Fruit fly (Drosophila melanogaster) whole organism, embryonic: ENCODE data around the gene SkpA.

Experiments used
- CG11696 ChIP-seq: fragments of 200-800 bp; sonication (Bioruptor generic); IDR thresholded peaks from 2 replicates; pipeline ENCODE4 v1.3.6; 2022; ENCODE audit warnings: missing biosample characterization, missing genetic modification characterization
- CG12769 ChIP-seq: fragments of 200-800 bp; sonication (Bioruptor generic); optimal IDR thresholded peaks from 2 replicates; lab custom pipeline; 2019; ENCODE audit warnings: missing biosample characterization, mild to moderate bottlenecking, missing genetic modification characterization, moderate library complexity
- CG13287 ChIP-seq: fragments of 200-800 bp; sonication (Bioruptor generic); IDR thresholded peaks from 2 replicates; pipeline ENCODE4 v1.3.6; 2022; ENCODE audit warnings: missing biosample characterization, missing genetic modification characterization; ENCODE audit not compliant: partially characterized antibody
- CG17912 ChIP-seq: fragments of 200-800 bp; sonication (Bioruptor generic); optimal IDR thresholded peaks from 2 replicates; lab custom pipeline; 2018; ENCODE audit warnings: missing biosample characterization, mild to moderate bottlenecking, missing genetic modification characterization
- CG2116 ChIP-seq: fragments of 200-800 bp; sonication (Bioruptor generic); optimal IDR thresholded peaks from 3 replicates; lab custom pipeline; 2018; ENCODE audit warnings: missing biosample characterization, mild to moderate bottlenecking, missing genetic modification characterization
- CG2120 ChIP-seq: fragments of 200-800 bp; sonication (Bioruptor generic); optimal IDR thresholded peaks from 3 replicates; lab custom pipeline; 2016; ENCODE audit warnings: missing biosample characterization, missing genetic modification characterization
- CG2199 ChIP-seq: fragments of 200-800 bp; sonication (Bioruptor generic); IDR thresholded peaks from 3 replicates; pipeline ENCODE4 v1.3.6; 2022; ENCODE audit warnings: missing biosample characterization, missing genetic modification characterization
- CG32532 ChIP-seq: fragments of 200-800 bp; sonication (Bioruptor generic); IDR thresholded peaks from 2 replicates; pipeline ENCODE4 v1.3.6; 2022; ENCODE audit warnings: missing biosample characterization, missing genetic modification characterization
- CG42726 ChIP-seq: fragments of 200-800 bp; sonication (Bioruptor generic); IDR thresholded peaks from 2 replicates; pipeline ENCODE4 v1.3.6; 2022; ENCODE audit warnings: missing biosample characterization, missing genetic modification characterization; ENCODE audit not compliant: partially characterized antibody
- CG4360 ChIP-seq: fragments of 200-800 bp; sonication (Bioruptor generic); IDR thresholded peaks from 2 replicates; pipeline ENCODE4 v1.3.6; 2022; ENCODE audit warnings: missing biosample characterization, missing genetic modification characterization
- CG6791 ChIP-seq: fragments of 200-800 bp; sonication (Bioruptor generic); IDR thresholded peaks from 3 replicates; pipeline ENCODE4 v1.3.6; 2022; ENCODE audit warnings: missing biosample characterization, missing genetic modification characterization; ENCODE audit not compliant: partially characterized antibody
- CG6854 ChIP-seq: fragments of 200-800 bp; sonication (Bioruptor generic); optimal IDR thresholded peaks from 3 replicates; lab custom pipeline; 2017; ENCODE audit warnings: missing biosample characterization, mild to moderate bottlenecking, missing genetic modification characterization
- CG7786 ChIP-seq: fragments of 200-800 bp; sonication (Bioruptor generic); optimal IDR thresholded peaks from 2 replicates; lab custom pipeline; 2016; ENCODE audit warnings: missing biosample characterization, missing genetic modification characterization
- CG7963 ChIP-seq: fragments of 200-800 bp; sonication (Bioruptor generic); IDR thresholded peaks from 3 replicates; pipeline ENCODE4 v1.3.6; 2022; ENCODE audit warnings: missing biosample characterization, missing genetic modification characterization; ENCODE audit not compliant: partially characterized antibody
- CG8290 ChIP-seq, 3 experiments: fragments of 200-800 bp; sonication (Bioruptor generic); optimal IDR thresholded peaks; 2 replicates each; lab custom pipeline; 2016 to 2019; ENCODE audit warnings: missing biosample characterization in 3 of 3, missing genetic modification characterization in 3 of 3, mild to moderate bottlenecking in 2 of 3, moderate library complexity in 1 of 3
- CG9932 ChIP-seq: fragments of 200-800 bp; sonication (Bioruptor generic); IDR thresholded peaks from 2 replicates; pipeline ENCODE4 v1.3.6; 2022; ENCODE audit warnings: missing biosample characterization, missing genetic modification characterization
- Doc3 ChIP-seq: fragments of 200-800 bp; sonication (Bioruptor generic); IDR thresholded peaks from 3 replicates; pipeline ENCODE4 v1.3.6; 2022; ENCODE audit warnings: missing biosample characterization, missing genetic modification characterization; ENCODE audit not compliant: partially characterized antibody
- Drgx ChIP-seq: fragments of 200-800 bp; sonication (Bioruptor generic); IDR thresholded peaks from 2 replicates; pipeline ENCODE4 v1.3.6; 2022; ENCODE audit warnings: missing biosample characterization, missing genetic modification characterization
- Ets97D ChIP-seq: fragments of 200-800 bp; sonication (Bioruptor generic); optimal IDR thresholded peaks from 3 replicates; lab custom pipeline; 2016; ENCODE audit warnings: missing biosample characterization, missing genetic modification characterization
- Fer3 ChIP-seq: fragments of 200-800 bp; sonication (Bioruptor generic); optimal IDR thresholded peaks from 2 replicates; lab custom pipeline; 2018; ENCODE audit warnings: missing biosample characterization, mild to moderate bottlenecking, missing genetic modification characterization, moderate library complexity
- GATAe ChIP-seq: fragments of 200-800 bp; sonication (Bioruptor generic); conservative IDR thresholded peaks from 2 replicates; pipeline ENCODE4 v1.3.6; 2022; ENCODE audit warnings: missing biosample characterization, missing genetic modification characterization
- Hmr ChIP-seq: fragments of 200-800 bp; sonication (Bioruptor generic); optimal IDR thresholded peaks from 3 replicates; lab custom pipeline; 2017; ENCODE audit warnings: mild to moderate bottlenecking, missing biosample characterization, missing genetic modification reagents, missing genetic modification characterization
- Rfx ChIP-seq: fragments of 200-800 bp; sonication (Bioruptor generic); IDR thresholded peaks from 2 replicates; pipeline ENCODE4 v1.3.6; 2022; ENCODE audit warnings: missing biosample characterization, missing genetic modification characterization
- Stat92E ChIP-seq, 3 experiments: fragments of >200 bp in 2 of 3; fragments of 200-800 bp in 1 of 3; sonication (Bioruptor generic) in 1 of 3; optimal IDR thresholded peaks; 2 replicates each; lab custom pipeline; 2017 to 2019; ENCODE audit warnings: missing biosample characterization in 3 of 3, missing genetic modification characterization in 3 of 3, mild to moderate bottlenecking in 1 of 3, moderate library complexity in 1 of 3
- ap ChIP-seq: fragments of 200-800 bp; sonication (Bioruptor generic); IDR thresholded peaks from 2 replicates; pipeline ENCODE4 v1.3.6; 2022; ENCODE audit warnings: missing biosample characterization, missing genetic modification characterization
- ato ChIP-seq: fragments of 200-800 bp; sonication (Bioruptor generic); IDR thresholded peaks from 2 replicates; pipeline ENCODE4 v1.3.6; 2022; ENCODE audit warnings: missing biosample characterization, missing genetic modification characterization; ENCODE audit not compliant: partially characterized antibody
- bbx ChIP-seq: fragments of 200-800 bp; sonication (Bioruptor generic); IDR thresholded peaks from 2 replicates; pipeline ENCODE4 v1.3.6; 2022; ENCODE audit warnings: missing biosample characterization, missing genetic modification characterization; ENCODE audit not compliant: partially characterized antibody
- chinmo ChIP-seq: fragments of 200-800 bp; sonication (Bioruptor generic); IDR thresholded peaks from 4 replicates; pipeline ENCODE4 v1.3.6; 2022; ENCODE audit warnings: missing biosample characterization, missing genetic modification characterization; ENCODE audit not compliant: partially characterized antibody
- chn ChIP-seq: fragments of 200-800 bp; sonication (Bioruptor generic); optimal IDR thresholded peaks from 2 replicates; lab custom pipeline; 2016; ENCODE audit warnings: missing biosample characterization, missing genetic modification characterization
- dpn ChIP-seq, 2 experiments: fragments of 200-800 bp; sonication (Bioruptor generic); optimal IDR thresholded peaks; 3 replicates each; lab custom pipeline; 2016; ENCODE audit warnings: missing biosample characterization in 2 of 2, missing genetic modification characterization in 2 of 2
- ems ChIP-seq: fragments of 200-800 bp; sonication (Bioruptor generic); optimal IDR thresholded peaks from 3 replicates; lab custom pipeline; 2016; ENCODE audit warnings: missing biosample characterization, missing genetic modification characterization
- gro ChIP-seq: fragments of 200-800 bp; sonication (Bioruptor generic); optimal IDR thresholded peaks from 2 replicates; lab custom pipeline; 2016; ENCODE audit warnings: missing biosample characterization, missing genetic modification characterization
- hb ChIP-seq: fragments of 200-800 bp; sonication (Bioruptor generic); IDR thresholded peaks from 3 replicates; pipeline ENCODE4 v1.3.6; 2022; ENCODE audit warnings: missing biosample characterization, missing genetic modification characterization; ENCODE audit not compliant: partially characterized antibody
- inv ChIP-seq: fragments of 200-800 bp; sonication (Bioruptor generic); IDR thresholded peaks from 2 replicates; pipeline ENCODE4 v1.3.6; 2022; ENCODE audit warnings: missing biosample characterization, missing genetic modification characterization; ENCODE audit not compliant: partially characterized antibody
- kah ChIP-seq: fragments of 200-800 bp; sonication (Bioruptor generic); optimal IDR thresholded peaks from 2 replicates; lab custom pipeline; 2018; ENCODE audit warnings: missing biosample characterization, mild to moderate bottlenecking, missing genetic modification characterization
- lilli ChIP-seq: fragments of 200-800 bp; sonication (Bioruptor generic); optimal IDR thresholded peaks from 3 replicates; lab custom pipeline; 2016; ENCODE audit warnings: missing biosample characterization, missing genetic modification characterization
- pzg ChIP-seq: fragments of 200-800 bp; sonication (Bioruptor generic); optimal IDR thresholded peaks from 3 replicates; lab custom pipeline; 2018; ENCODE audit warnings: missing biosample characterization, mild to moderate bottlenecking, missing genetic modification characterization, moderate library complexity
- salm ChIP-seq: fragments of 200-800 bp; sonication (Bioruptor generic); optimal IDR thresholded peaks from 2 replicates; lab custom pipeline; 2018; ENCODE audit warnings: missing biosample characterization, mild to moderate bottlenecking, missing genetic modification characterization
- scrt ChIP-seq: fragments of 200-800 bp; sonication (Bioruptor generic); optimal IDR thresholded peaks from 2 replicates; lab custom pipeline; 2018; ENCODE audit warnings: missing biosample characterization, mild to moderate bottlenecking, missing genetic modification characterization, moderate library complexity
- sens ChIP-seq: fragments of 200-800 bp; sonication (Bioruptor generic); peaks from one replicate; lab custom pipeline; 2016; ENCODE audit warnings: missing biosample characterization, missing genetic modification characterization
- shn ChIP-seq: fragments of 200-800 bp; sonication (Bioruptor generic); optimal IDR thresholded peaks from 3 replicates; lab custom pipeline; 2016; ENCODE audit warnings: missing biosample characterization, missing genetic modification characterization
- stc ChIP-seq: fragments of 200-800 bp; sonication (Bioruptor generic); IDR thresholded peaks from 2 replicates; pipeline ENCODE4 v1.3.6; 2022; ENCODE audit warnings: missing biosample characterization, missing genetic modification characterization
- tna ChIP-seq: fragments of 200-800 bp; sonication (Bioruptor generic); IDR thresholded peaks from 2 replicates; pipeline ENCODE4 v1.3.6; 2022; ENCODE audit warnings: missing biosample characterization, missing genetic modification characterization; ENCODE audit not compliant: partially characterized antibody
- twi ChIP-seq: fragments of 200-800 bp; optimal IDR thresholded peaks from 2 replicates; lab custom pipeline; 2019; ENCODE audit warnings: missing biosample characterization, mild to moderate bottlenecking, missing genetic modification characterization, moderate library complexity
- unc-4 ChIP-seq: fragments of 200-800 bp; sonication (Bioruptor generic); IDR thresholded peaks from 2 replicates; pipeline ENCODE4 v1.3.6; 2022; ENCODE audit warnings: missing biosample characterization, missing genetic modification characterization; ENCODE audit not compliant: partially characterized antibody
- vnd ChIP-seq: fragments of 200-800 bp; sonication (Bioruptor generic); IDR thresholded peaks from 3 replicates; pipeline ENCODE4 v1.3.6; 2022; ENCODE audit warnings: missing biosample characterization, missing genetic modification characterization; ENCODE audit not compliant: partially characterized antibody
- zen2 ChIP-seq: fragments of 200-800 bp; sonication (Bioruptor generic); IDR thresholded peaks from 3 replicates; pipeline ENCODE4 v1.3.6; 2022; ENCODE audit warnings: missing biosample characterization, missing genetic modification characterization; ENCODE audit not compliant: partially characterized antibody

SkpA gene

DNA sequence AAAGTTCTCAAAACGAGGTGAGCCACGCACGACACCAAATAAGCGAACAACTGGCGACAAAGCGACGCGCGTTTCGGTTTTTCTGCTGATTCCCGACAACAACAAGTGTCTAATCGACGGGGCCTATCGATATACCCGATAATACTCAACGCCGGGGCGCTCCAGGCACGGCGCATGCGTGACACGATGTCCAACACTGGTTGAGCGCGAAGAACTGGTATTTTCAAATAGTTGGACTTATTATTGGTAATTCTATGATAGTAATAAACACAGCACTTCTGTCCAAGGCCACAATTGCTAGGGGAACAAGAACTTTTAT, 38.5 kb upstream of the SkpA start (continued):
- TF ChIP-seq ato (GFP tag; lab: Robert Waterston, UW) (peak; percentile 74), CG4360 (GFP tag; lab: Robert Waterston, UW) (peak; percentile 91), CG2199 (GFP tag; lab: Robert Waterston, UW) (peak; percentile 26; the same call in 1 of the 3 replicates), CG42726 (GFP tag; lab: Robert Waterston, UW) (peak; percentile 85; the same call in 1 of the 2 replicates), CG2120 (GFP tag; lab: Kevin White, UChicago) (peak; percentile 15), CG2116 (GFP tag; lab: Kevin White, UChicago) (peak; percentile 78), sens (GFP tag; lab: Kevin White, UChicago) (peak; percentile 58), inv (GFP tag; lab: Robert Waterston, UW) (peak; percentile 75), zen2 (GFP tag; lab: Robert Waterston, UW) (peak; percentile 71; the same call in 2 of the 3 replicates), chn (peak; percentile 1), CG17912 (no peak), twi (no peak), CG32532 (0 out of 2 replicates have a peak, but pooled peaks have one; percentile 6), kah (GFP tag; lab: Kevin White, UChicago) (peak; percentile 88), Doc3 (GFP tag; lab: Robert Waterston, UW) (peak; percentile 73), CG6854 (GFP tag; lab: Kevin White, UChicago) (no peak), shn (GFP tag; lab: Kevin White, UChicago) (peak; percentile 24), dpn (GFP tag; optimal IDR thresholded peaks at IDR 0.05; lab: Kevin White, UChicago) (peak in 1 of 2 experiments; percentile 3), CG7786 (GFP tag; lab: Kevin White, UChicago) (peak; percentile 28), Ets97D (GFP tag; lab: Kevin White, UChicago) (peak; percentile 14), unc-4 (peak; percentile 77), GATAe (GFP tag; lab: Robert Waterston, UW) (no peak), chinmo (GFP tag; lab: Robert Waterston, UW) (peak; percentile 64; the same call in 1 of the 4 replicates), bbx (GFP tag; lab: Robert Waterston, UW) (peak; percentile 88), ap (GFP tag; lab: Robert Waterston, UW) (no peak), hb (GFP tag; lab: Robert Waterston, UW) (0 out of 3 replicates have a peak, but pooled peaks have one; percentile 59), salm (tag; lab: Kevin White, UChicago) (no peak), CG7963 (GFP tag; lab: Robert Waterston, UW) (peak; percentile 64; the same call in 2 of the 3 replicates), Fer3 (tag; lab: Kevin White, UChicago) (no peak), ems (no peak), Drgx (GFP tag; lab: Robert Waterston, UW) (no peak), CG13287 (GFP tag; lab: Robert Waterston, UW) (peak; percentile 81), CG8290 (GFP tag; optimal IDR thresholded peaks at IDR 0.05; lab: Kevin White, UChicago) (no peak), CG8290 (tag; optimal IDR thresholded peaks at IDR 0.05; lab: Kevin White, UChicago) (peak in 1 of 2 experiments; percentile 68), scrt (GFP tag; lab: Kevin White, UChicago) (peak; percentile 30), CG9932 (GFP tag; lab: Robert Waterston, UW) (peak; percentile 48), Rfx (GFP tag; lab: Robert Waterston, UW) (peak; percentile 50), stc (no peak), lilli (peak; percentile 42), tna (GFP tag; lab: Robert Waterston, UW) (peak; percentile 40; the same call in 1 of the 2 replicates), vnd (GFP tag; lab: Robert Waterston, UW) (peak; percentile 91), CG12769 (tag; lab: Kevin White, UChicago) (peak; percentile 61), gro (GFP tag; lab: Kevin White, UChicago) (peak; percentile 35), Stat92E (GFP tag; optimal IDR thresholded peaks at IDR 0.05; lab: Kevin White, UChicago) (peak in 1 of 3 experiments; percentile 2), Hmr (GFP tag; lab: Kevin White, UChicago) (peak; percentile 36), CG6791 (peak; percentile 83), pzg (GFP tag; lab: Kevin White, UChicago) (peak; percentile 66), CG11696 (GFP tag; lab: Robert Waterston, UW) (no peak)
- TF ChIP-seq, all 482 proteins: peak for 95
